Worm (Caenorhabditis elegans) whole organism, L4/young adult: ENCODE measurements around the gene nhr-255.

ENCODE experiments used
- W03F9.2 ChIP-seq: fragments of 150-350 bp; optimal IDR thresholded peaks from 2 replicates; lab custom pipeline; 2014; ENCODE audit warnings: missing biosample characterization, missing genetic modification characterization
- him-1 ChIP-seq: sonication (generic microtip); optimal IDR thresholded peaks from 2 replicates; lab custom pipeline; 2016; ENCODE audit warnings: missing genotype, missing genetic modification reagents, missing genetic modification characterization, missing compliant biosample characterization

DNA sequence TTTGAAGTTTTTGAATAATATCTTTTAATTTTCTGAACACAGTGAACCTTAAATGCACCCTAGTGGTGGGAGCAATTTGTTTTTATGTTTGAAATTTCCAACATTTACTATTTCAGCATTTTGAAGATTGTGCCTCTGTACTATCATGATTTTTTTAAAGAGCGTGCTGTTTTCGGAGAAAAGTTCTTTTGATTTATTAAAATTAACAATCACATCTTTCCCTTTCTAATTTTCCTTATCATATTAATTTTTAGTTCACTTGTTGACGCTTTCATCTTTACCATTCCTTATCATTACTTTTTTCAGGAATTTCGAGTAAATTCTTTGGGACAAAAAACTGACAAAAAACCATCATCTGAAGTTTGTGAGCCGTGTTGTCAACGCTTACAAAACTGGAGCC is 34.5 kb upstream of the nhr-255 start, which contains the start of gene nhr-48:
- TF ChIP-seq him-1 (tag; lab: Kevin White, UChicago) (no peak), W03F9.2 (tag; lab: Kevin White, UChicago) (no peak)
